Fruit fly (Drosophila melanogaster): ENCODE results near the gene cold.

DNA sequence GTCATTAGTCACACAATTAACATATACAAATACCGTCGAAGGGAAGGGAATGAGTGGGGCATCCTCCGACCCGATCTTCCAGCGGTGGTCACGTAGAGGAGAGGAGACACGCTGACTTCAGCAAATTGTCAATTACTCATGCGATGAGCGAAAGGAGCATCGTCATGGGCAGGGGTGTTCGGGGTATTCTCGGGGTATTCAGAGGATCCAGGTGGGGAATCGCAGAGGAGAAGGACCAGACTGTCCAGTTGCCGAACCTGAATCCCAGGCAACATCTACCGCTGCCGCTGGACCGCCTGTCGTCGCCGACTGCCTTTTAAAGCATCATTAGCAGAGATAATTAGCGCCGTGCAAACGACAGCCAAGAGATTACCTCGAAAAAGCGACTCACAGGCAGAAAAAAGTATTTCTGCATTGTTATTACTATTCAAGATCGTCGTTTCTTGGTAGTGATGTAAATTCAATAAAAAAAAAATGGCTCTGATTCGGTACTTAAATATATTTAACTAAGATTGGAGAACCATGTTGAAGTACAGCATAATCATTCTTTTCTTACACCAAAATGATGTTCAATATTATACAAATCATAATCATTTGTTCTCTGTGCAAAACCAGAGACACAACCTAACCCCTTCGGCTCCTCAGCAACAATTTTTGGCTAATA lies 49.3 kb downstream of the cold start:
- TF ChIP-seq tj (GFP tag; optimal IDR thresholded peaks at IDR 0.05) (no peak), cic (GFP tag; optimal IDR thresholded peaks at IDR 0.05) (no peak), kay (GFP tag; ENCODE audit: borderline replicate concordance) (no peak)
